Worm (Caenorhabditis elegans) whole organism, mixed stage, embryonic: ENCODE results near the gene snr-4.

Experiments
- bed-3 ChIP-seq: fragments of 200-800 bp; sonication (Bioruptor generic); optimal IDR thresholded peaks from 3 replicates; lab custom pipeline; 2018; ENCODE audit warnings: mild to moderate bottlenecking, missing genetic modification characterization, moderate library complexity, missing compliant biosample characterization
- blmp-1 ChIP-seq: fragments of 150-350 bp; optimal IDR thresholded peaks from 2 replicates; lab custom pipeline; 2014; ENCODE audit warnings: missing biosample characterization, missing genetic modification characterization
- ceh-83 ChIP-seq: fragments of 200-800 bp; sonication (Bioruptor generic); optimal IDR thresholded peaks from 2 replicates; lab custom pipeline; 2018; ENCODE audit warnings: mild to moderate bottlenecking, missing genetic modification characterization, missing compliant biosample characterization
- ces-1 ChIP-seq: fragments of 150-350 bp; optimal IDR thresholded peaks from 2 replicates; lab custom pipeline; 2014; ENCODE audit warnings: missing biosample characterization, missing genetic modification reagents, missing genetic modification characterization
- cnd-1 ChIP-seq: fragments of 200-800 bp; sonication (Bioruptor generic); optimal IDR thresholded peaks from 2 replicates; lab custom pipeline; 2018; ENCODE audit warnings: mild to moderate bottlenecking, missing genetic modification characterization, missing compliant biosample characterization
- drap-1 ChIP-seq: fragments of 200-800 bp; sonication (Bioruptor generic); optimal IDR thresholded peaks from 3 replicates; lab custom pipeline; 2018; ENCODE audit warnings: mild to moderate bottlenecking, missing genetic modification characterization, missing compliant biosample characterization
- elt-1 ChIP-seq: sonication (generic microtip); optimal IDR thresholded peaks from 2 replicates; lab custom pipeline; 2017; ENCODE audit warnings: missing genetic modification characterization, mild to moderate bottlenecking, missing compliant biosample characterization, antibody characterized with exemption, moderate library complexity, borderline replicate concordance; ENCODE audit not compliant: insufficient read depth
- elt-3 ChIP-seq: fragments of 150-350 bp; optimal IDR thresholded peaks from 2 replicates; lab custom pipeline; 2014; ENCODE audit warnings: missing biosample characterization, missing genetic modification characterization
- ham-2 ChIP-seq: fragments of 200-800 bp; sonication (Bioruptor generic); optimal IDR thresholded peaks from 2 replicates; lab custom pipeline; 2018; ENCODE audit warnings: mild to moderate bottlenecking, missing genetic modification characterization, missing compliant biosample characterization
- hlh-1 ChIP-seq: fragments of 150-350 bp; optimal IDR thresholded peaks from 2 replicates; lab custom pipeline; 2014; ENCODE audit warnings: missing biosample characterization, missing genetic modification reagents, missing genetic modification characterization
- lin-13 ChIP-seq: fragments of 150-350 bp; optimal IDR thresholded peaks from 2 replicates; lab custom pipeline; 2014; ENCODE audit warnings: missing biosample characterization, missing genetic modification characterization
- lin-32 ChIP-seq: fragments of 200-800 bp; sonication (Bioruptor generic); optimal IDR thresholded peaks from 2 replicates; lab custom pipeline; 2018; ENCODE audit warnings: mild to moderate bottlenecking, missing genetic modification characterization, missing compliant biosample characterization
- lsy-2 ChIP-seq: fragments of 150-350 bp; optimal IDR thresholded peaks from 2 replicates; lab custom pipeline; 2014; ENCODE audit warnings: missing biosample characterization, missing genetic modification characterization
- mep-1 ChIP-seq: fragments of 150-350 bp; optimal IDR thresholded peaks from 2 replicates; lab custom pipeline; 2017; ENCODE audit warnings: missing biosample characterization, missing genetic modification reagents, missing genetic modification characterization, inconsistent platforms
- mls-2 ChIP-seq: sonication (generic microtip); optimal IDR thresholded peaks from 2 replicates; lab custom pipeline; 2016; ENCODE audit warnings: mild to moderate bottlenecking, missing genetic modification characterization, moderate library complexity, missing compliant biosample characterization
- nhr-2 ChIP-seq: fragments of 150-350 bp; optimal IDR thresholded peaks from 2 replicates; lab custom pipeline; 2014; ENCODE audit warnings: missing biosample characterization, missing genetic modification characterization
- nhr-237 ChIP-seq: fragments of 150-350 bp; optimal IDR thresholded peaks from 2 replicates; lab custom pipeline; 2014; ENCODE audit warnings: missing biosample characterization, missing genetic modification characterization
- pha-4 ChIP-seq: fragments of 150-350 bp; optimal IDR thresholded peaks from 2 replicates; lab custom pipeline; 2018; ENCODE audit warnings: missing biosample characterization, missing genetic modification reagents, missing genetic modification characterization
- sem-2 ChIP-seq: fragments of 200-800 bp; sonication (Bioruptor generic); optimal IDR thresholded peaks from 2 replicates; lab custom pipeline; 2018; ENCODE audit warnings: mild to moderate bottlenecking, missing genetic modification characterization, missing compliant biosample characterization
- snpc-4 ChIP-seq: fragments of 150-350 bp; optimal IDR thresholded peaks from 2 replicates; lab custom pipeline; 2014; ENCODE audit warnings: missing biosample characterization, missing genetic modification characterization
- sptf-1 ChIP-seq: sonication (generic microtip); optimal IDR thresholded peaks from 2 replicates; lab custom pipeline; 2017; ENCODE audit warnings: mild to moderate bottlenecking, missing genetic modification characterization, moderate library complexity, missing compliant biosample characterization
- tbx-8 ChIP-seq: fragments of 200-800 bp; sonication (Bioruptor generic); optimal IDR thresholded peaks from 2 replicates; lab custom pipeline; 2018; ENCODE audit warnings: mild to moderate bottlenecking, missing genetic modification characterization, moderate library complexity, missing compliant biosample characterization
- unc-120 ChIP-seq: sonication (generic microtip); optimal IDR thresholded peaks from 2 replicates; lab custom pipeline; 2017; ENCODE audit warnings: missing genetic modification characterization, missing compliant biosample characterization; ENCODE audit not compliant: poor library complexity, severe bottlenecking
- unc-62 ChIP-seq: fragments of 150-350 bp; optimal IDR thresholded peaks from 2 replicates; lab custom pipeline; 2014; ENCODE audit warnings: missing biosample characterization, missing genetic modification reagents, missing genetic modification characterization
- zip-8 ChIP-seq: fragments of 150-350 bp; optimal IDR thresholded peaks from 2 replicates; lab custom pipeline; 2014; ENCODE audit warnings: missing biosample characterization, missing genetic modification characterization

Gene snr-4

DNA sequence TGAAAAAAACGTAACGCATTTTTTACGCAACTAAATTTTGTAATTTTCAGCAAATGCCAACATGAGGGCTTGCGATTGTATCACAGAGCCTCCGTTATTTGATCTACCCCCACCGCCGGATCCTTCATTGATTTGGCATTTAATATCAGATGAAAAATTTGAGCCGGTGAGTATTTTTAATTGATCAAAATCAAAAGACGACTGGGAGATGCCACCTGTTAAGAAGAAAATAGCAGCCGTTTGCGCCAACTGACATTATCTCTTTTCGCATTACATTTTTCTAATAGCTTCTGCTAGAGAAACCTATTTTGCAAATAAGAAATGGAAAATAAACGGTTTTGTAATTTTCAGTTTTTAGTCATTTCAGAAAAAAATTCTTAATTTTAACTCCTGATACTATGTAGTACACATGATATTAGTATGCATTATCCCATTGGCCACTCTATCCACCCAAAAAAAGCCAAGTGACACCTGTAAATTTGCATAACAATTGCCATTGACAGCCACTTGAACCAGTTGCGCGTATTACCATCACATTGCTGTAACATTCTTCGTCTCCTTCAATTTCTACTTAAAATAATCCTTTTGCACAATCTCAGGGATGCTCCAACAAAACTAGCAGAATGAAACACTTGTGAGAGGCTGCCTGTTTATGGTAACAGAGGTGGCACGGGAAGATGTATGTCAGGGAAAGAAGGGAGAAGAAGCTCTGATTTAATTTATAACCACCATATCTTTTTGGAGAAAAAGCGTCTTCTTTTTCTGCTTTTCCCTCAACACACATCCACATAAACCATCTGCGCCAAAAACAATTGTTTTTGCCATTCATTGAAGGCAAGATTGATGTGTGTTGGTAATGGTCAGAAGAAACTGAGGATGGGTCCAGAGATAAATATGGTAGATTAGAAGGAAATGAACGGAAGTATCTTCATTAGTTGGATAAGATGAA lies 20.9 kb downstream of the snr-4 start, which contains the start of gene F58H1.5:
Gene F58H1.5, plus strand, starts transcription at position 51 of the 949 bp plus-strand sequence.
- TF ChIP-seq unc-62, result peak; percentile 1
- TF ChIP-seq ces-1 (GFP tag; lab: Kevin White, UChicago), result peak; percentile 71
- TF ChIP-seq tbx-8 (GFP tag; lab: Kevin White, UChicago), result no peak
- peak; percentile 54 for TF ChIP-seq unc-120
- no peak for TF ChIP-seq drap-1 (GFP tag; lab: Kevin White, UChicago)
- TF ChIP-seq nhr-2 (tag; lab: Kevin White, UChicago), result peak; percentile 60
- TF ChIP-seq hlh-1 (tag; lab: Kevin White, UChicago), result peak; percentile 98
- TF ChIP-seq, all 35 proteins: peak for 5

DNA sequence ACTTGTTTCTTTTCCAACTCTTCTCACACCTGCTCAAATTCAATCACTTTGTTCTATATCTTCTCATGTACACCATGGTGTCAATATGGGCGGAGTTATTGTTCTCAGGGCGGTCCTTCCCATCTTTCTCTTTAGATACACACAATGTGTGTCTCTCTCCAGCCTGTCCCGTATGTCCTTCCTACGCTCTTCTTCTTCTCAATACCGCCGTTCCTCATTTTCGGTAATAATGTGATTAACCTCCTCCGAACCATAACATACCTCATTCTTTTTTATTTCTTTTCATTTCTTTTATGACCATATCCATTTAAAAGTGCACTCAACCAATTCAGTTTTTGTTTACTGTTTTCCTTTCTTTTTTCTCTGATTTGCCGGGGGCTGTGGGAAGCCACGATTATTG lies 23.9 kb downstream of the snr-4 start:
- TF ChIP-seq ham-2 (GFP tag; lab: Kevin White, UChicago), result peak; percentile 6
- peak; percentile 78 for TF ChIP-seq ces-1 (GFP tag; lab: Kevin White, UChicago)
- TF ChIP-seq ceh-83 (GFP tag; lab: Kevin White, UChicago), result no peak

ce11 chrV:11953621-11954020 lies 25.9 kb downstream of the snr-4 start:
- TF ChIP-seq pha-4 (no peak), ces-1 (GFP tag; lab: Kevin White, UChicago) (peak; percentile 98), nhr-2 (tag; lab: Kevin White, UChicago) (no peak)
- TF ChIP-seq, all 35 proteins: peak for 1

DNA sequence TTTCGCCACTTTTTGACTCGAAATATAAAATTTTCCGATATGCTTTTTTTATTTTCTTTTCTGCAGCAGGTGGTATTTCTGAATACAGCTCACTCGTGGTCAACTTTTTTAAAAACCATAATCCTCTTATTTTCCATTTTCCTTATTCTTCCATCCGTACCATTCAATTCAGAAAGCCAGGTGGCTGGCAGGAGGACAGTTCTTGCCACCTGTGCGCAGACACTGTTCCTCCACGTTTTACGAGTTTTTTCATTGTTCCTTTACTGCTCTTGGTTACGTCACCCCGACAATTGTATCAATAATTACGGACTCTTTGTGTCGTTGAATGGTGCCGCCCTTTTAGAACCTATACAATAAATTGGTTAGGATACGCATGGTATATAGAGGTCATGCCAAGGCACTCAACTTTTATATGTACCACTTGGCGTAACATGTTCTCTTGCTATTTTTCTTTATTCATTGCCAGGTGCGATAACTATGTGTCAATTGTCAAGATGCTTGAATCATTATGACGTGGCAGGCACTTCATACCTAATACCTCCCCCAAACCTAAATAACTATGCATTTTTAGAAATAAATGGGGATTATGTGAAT lies 26.6 kb downstream of the snr-4 start:
- peak; percentile 94 for TF ChIP-seq lin-32
- TF ChIP-seq ces-1 (GFP tag; lab: Kevin White, UChicago), result no peak
- no peak for TF ChIP-seq lsy-2
- TF ChIP-seq cnd-1, result peak; percentile 7
- TF ChIP-seq snpc-4, result no peak
- no peak for TF ChIP-seq sem-2
- TF ChIP-seq sptf-1, result no peak
- no peak for TF ChIP-seq blmp-1
- no peak for TF ChIP-seq ham-2 (GFP tag; lab: Kevin White, UChicago)
- peak; percentile 54 for TF ChIP-seq zip-8
- TF ChIP-seq unc-62, result no peak
- TF ChIP-seq pha-4, result no peak
- TF ChIP-seq nhr-237 (tag; lab: Kevin White, UChicago), result no peak
- peak; percentile 96 for TF ChIP-seq nhr-2 (tag; lab: Kevin White, UChicago)
- no peak for TF ChIP-seq hlh-1 (tag; lab: Kevin White, UChicago)
- no peak for TF ChIP-seq elt-3 (tag; lab: Kevin White, UChicago)
- no peak for TF ChIP-seq ceh-83 (GFP tag; lab: Kevin White, UChicago)
- no peak for TF ChIP-seq lin-13 (tag; lab: Kevin White, UChicago)

DNA sequence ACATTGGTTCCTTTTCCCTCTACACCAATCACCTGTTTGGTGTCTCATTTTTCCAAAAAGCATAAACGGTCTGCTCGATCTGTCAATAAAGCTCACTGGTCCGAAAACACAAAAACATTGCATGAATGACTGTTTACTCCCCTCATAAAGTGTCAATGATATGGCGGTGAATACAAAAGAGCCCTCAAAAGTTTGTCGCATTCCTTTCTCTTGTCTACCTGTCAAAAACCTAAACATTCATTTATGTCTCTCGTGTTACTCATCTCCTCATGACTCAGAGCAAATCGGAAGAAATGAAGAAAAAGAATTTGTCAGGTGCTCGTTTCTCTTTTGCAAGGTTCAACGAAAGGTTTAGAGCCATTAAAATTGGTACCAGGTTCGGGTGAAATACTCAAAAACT lies 28.3 kb downstream of the snr-4 start:
- TF ChIP-seq zip-8, result no peak

ce11 chrV:11949509-11950117 lies 29.9 kb downstream of the snr-4 start:
- no peak for TF ChIP-seq mep-1 (tag; lab: Kevin White, UChicago)
- TF ChIP-seq zip-8, result peak; percentile 81
- peak; percentile 12 for TF ChIP-seq unc-62
- peak; percentile 93 for TF ChIP-seq elt-1 (tag; lab: Kevin White, UChicago)
- TF ChIP-seq nhr-2 (tag; lab: Kevin White, UChicago), result peak; percentile 29
- TF ChIP-seq, all 35 proteins: peak for 4

DNA sequence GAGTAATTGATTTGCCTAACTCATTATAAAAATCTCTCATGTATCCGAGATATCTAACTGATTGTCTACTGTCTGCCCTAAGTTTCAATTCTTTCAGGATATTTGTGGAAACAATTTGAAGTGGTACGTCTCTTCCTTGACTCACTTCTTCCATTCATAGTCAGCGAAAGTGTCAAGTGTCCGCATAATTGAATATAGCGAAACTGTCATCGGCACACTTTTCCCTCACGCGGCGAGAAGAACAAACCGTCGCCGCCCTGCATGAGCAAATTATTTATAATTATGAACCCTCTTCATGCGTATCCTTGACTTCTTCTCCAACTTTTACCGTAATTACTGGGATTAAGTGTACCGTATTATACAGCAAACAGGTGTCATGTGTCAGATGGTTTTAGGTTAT lies 30.9 kb downstream of the snr-4 start:
- peak; percentile 17 for TF ChIP-seq mls-2 (tag; lab: Kevin White, UChicago)
- no peak for TF ChIP-seq lin-13 (tag; lab: Kevin White, UChicago)
- no peak for TF ChIP-seq bed-3
- no peak for TF ChIP-seq lin-32
- no peak for TF ChIP-seq lsy-2
- peak; percentile 68 for TF ChIP-seq ces-1 (GFP tag; lab: Kevin White, UChicago)
- TF ChIP-seq unc-120, result no peak
- no peak for TF ChIP-seq tbx-8 (GFP tag; lab: Kevin White, UChicago)
